Worm (Caenorhabditis elegans) whole organism, L4/young adult: ENCODE results near the gene T22F7.1.

Source experiments
- W03F9.2 ChIP-seq: fragments of 150-350 bp; optimal IDR thresholded peaks from 2 replicates; lab custom pipeline; 2014; ENCODE audit warnings: missing biosample characterization, missing genetic modification characterization
- dao-5 ChIP-seq: sonication (generic microtip); optimal IDR thresholded peaks from 2 replicates; lab custom pipeline; 2016; ENCODE audit warnings: missing genotype, missing genetic modification characterization, moderate library complexity, missing compliant biosample characterization

ce11 chrIII:513360-513759, 28.5 kb upstream of the T22F7.1 start:
- no peak for TF ChIP-seq dao-5 (tag; lab: Kevin White, UChicago)
- no peak for TF ChIP-seq W03F9.2
